Fruit fly (Drosophila melanogaster) whole organism, embryonic: ENCODE results near the gene CG13667.
A peak's percentile ranks its signal among the peaks of the same experiment; 100 is the strongest.

ENCODE experiments used
- C15 ChIP-seq: fragments of 200-800 bp; sonication (Bioruptor generic); IDR thresholded peaks from 3 replicates; pipeline ENCODE4 v1.3.6; 2022; ENCODE audit warnings: missing biosample characterization, missing genetic modification characterization
- CG12236 ChIP-seq: fragments of 200-800 bp; sonication (Bioruptor generic); optimal IDR thresholded peaks from 2 replicates; lab custom pipeline; 2016; ENCODE audit warnings: missing biosample characterization, missing genetic modification characterization
- CG13296 ChIP-seq: fragments of 200-800 bp; sonication (Bioruptor generic); optimal IDR thresholded peaks from 3 replicates; lab custom pipeline; 2018; ENCODE audit warnings: missing biosample characterization, mild to moderate bottlenecking, missing genetic modification characterization
- CG14050 ChIP-seq: fragments of 200-800 bp; sonication (Bioruptor generic); IDR thresholded peaks from 3 replicates; pipeline ENCODE4 v1.3.6; 2022; ENCODE audit warnings: missing biosample characterization, missing genetic modification characterization
- CG15011 ChIP-seq: fragments of 200-800 bp; sonication (Bioruptor generic); optimal IDR thresholded peaks from 3 replicates; lab custom pipeline; 2018; ENCODE audit warnings: missing biosample characterization, mild to moderate bottlenecking, missing genetic modification characterization
- CG15479 ChIP-seq: fragments of 200-800 bp; sonication (Bioruptor generic); optimal IDR thresholded peaks from 3 replicates; lab custom pipeline; 2019; ENCODE audit warnings: missing biosample characterization, mild to moderate bottlenecking, missing genetic modification characterization, moderate library complexity
- CG1602 ChIP-seq: fragments of 200-800 bp; sonication (Bioruptor generic); optimal IDR thresholded peaks from 3 replicates; lab custom pipeline; 2016; ENCODE audit warnings: missing biosample characterization, missing genetic modification characterization
- CG16815 ChIP-seq: fragments of 200-800 bp; sonication (Bioruptor generic); optimal IDR thresholded peaks from 3 replicates; lab custom pipeline; 2017; ENCODE audit warnings: missing biosample characterization, mild to moderate bottlenecking, missing genetic modification characterization
- CG17359 ChIP-seq: fragments of 200-800 bp; sonication (Bioruptor generic); optimal IDR thresholded peaks from 3 replicates; lab custom pipeline; 2018; ENCODE audit warnings: missing biosample characterization, mild to moderate bottlenecking, missing genetic modification characterization, moderate library complexity
- CG17612 ChIP-seq: fragments of 200-800 bp; sonication (Bioruptor generic); IDR thresholded peaks from 2 replicates; pipeline ENCODE4 v1.3.6; 2022; ENCODE audit warnings: missing biosample characterization, missing genetic modification characterization
- CG2129 ChIP-seq: fragments of 200-800 bp; sonication (Bioruptor generic); IDR thresholded peaks from 2 replicates; pipeline ENCODE4 v1.3.6; 2022; ENCODE audit warnings: missing biosample characterization, missing genetic modification characterization; ENCODE audit not compliant: partially characterized antibody
- CG2202 ChIP-seq: fragments of 200-800 bp; sonication (Bioruptor generic); optimal IDR thresholded peaks from 2 replicates; lab custom pipeline; 2018; ENCODE audit warnings: missing biosample characterization, mild to moderate bottlenecking, missing genetic modification characterization
- CG30020 ChIP-seq: fragments of 200-800 bp; optimal IDR thresholded peaks from 2 replicates; lab custom pipeline; 2019; ENCODE audit warnings: missing biosample characterization, mild to moderate bottlenecking, missing genetic modification characterization, moderate library complexity
- CG3065 ChIP-seq: fragments of 200-800 bp; sonication (Bioruptor generic); optimal IDR thresholded peaks from 2 replicates; lab custom pipeline; 2016; ENCODE audit warnings: missing biosample characterization, missing genetic modification characterization
- CG3163 ChIP-seq: fragments of 200-800 bp; sonication (Bioruptor generic); optimal IDR thresholded peaks from 3 replicates; lab custom pipeline; 2016; ENCODE audit warnings: missing biosample characterization, missing genetic modification characterization
- CG32532 ChIP-seq: fragments of 200-800 bp; sonication (Bioruptor generic); IDR thresholded peaks from 2 replicates; pipeline ENCODE4 v1.3.6; 2022; ENCODE audit warnings: missing biosample characterization, missing genetic modification characterization
- CG4360 ChIP-seq: fragments of 200-800 bp; sonication (Bioruptor generic); IDR thresholded peaks from 2 replicates; pipeline ENCODE4 v1.3.6; 2022; ENCODE audit warnings: missing biosample characterization, missing genetic modification characterization
- CG4404 ChIP-seq: fragments of 200-800 bp; sonication (Bioruptor generic); IDR thresholded peaks from 2 replicates; pipeline ENCODE4 v1.3.6; 2022; ENCODE audit warnings: missing biosample characterization, missing genetic modification characterization
- CG6854 ChIP-seq: fragments of 200-800 bp; sonication (Bioruptor generic); optimal IDR thresholded peaks from 3 replicates; lab custom pipeline; 2017; ENCODE audit warnings: missing biosample characterization, mild to moderate bottlenecking, missing genetic modification characterization
- CG7786 ChIP-seq: fragments of 200-800 bp; sonication (Bioruptor generic); optimal IDR thresholded peaks from 2 replicates; lab custom pipeline; 2016; ENCODE audit warnings: missing biosample characterization, missing genetic modification characterization
- CG7963 ChIP-seq: fragments of 200-800 bp; sonication (Bioruptor generic); IDR thresholded peaks from 3 replicates; pipeline ENCODE4 v1.3.6; 2022; ENCODE audit warnings: missing biosample characterization, missing genetic modification characterization; ENCODE audit not compliant: partially characterized antibody
- CG9817 ChIP-seq: fragments of 200-800 bp; sonication (Bioruptor generic); optimal IDR thresholded peaks from 2 replicates; lab custom pipeline; 2018; ENCODE audit warnings: missing biosample characterization, mild to moderate bottlenecking, missing genetic modification characterization, moderate library complexity
- CkIIα-i1 ChIP-seq: fragments of 200-800 bp; sonication (Bioruptor generic); IDR thresholded peaks from 2 replicates; pipeline ENCODE4 v1.3.6; 2022; ENCODE audit warnings: missing biosample characterization, missing genetic modification characterization
- Drgx ChIP-seq: fragments of 200-800 bp; sonication (Bioruptor generic); IDR thresholded peaks from 2 replicates; pipeline ENCODE4 v1.3.6; 2022; ENCODE audit warnings: missing biosample characterization, missing genetic modification characterization
- GATAe ChIP-seq: fragments of 200-800 bp; sonication (Bioruptor generic); conservative IDR thresholded peaks from 2 replicates; pipeline ENCODE4 v1.3.6; 2022; ENCODE audit warnings: missing biosample characterization, missing genetic modification characterization
- Jarid2 ChIP-seq: fragments of 200-800 bp; sonication (Bioruptor generic); optimal IDR thresholded peaks from 3 replicates; lab custom pipeline; 2017; ENCODE audit warnings: mild to moderate bottlenecking, missing biosample characterization, missing genetic modification reagents, missing genetic modification characterization
- MBD-R2 ChIP-seq: fragments of 200-800 bp; sonication (Bioruptor generic); IDR thresholded peaks from 2 replicates; pipeline ENCODE4 v1.3.6; 2022; ENCODE audit warnings: missing biosample characterization, missing genetic modification characterization
- Optix ChIP-seq: fragments of 200-800 bp; sonication (Bioruptor generic); IDR thresholded peaks from 3 replicates; pipeline ENCODE4 v1.3.6; 2022; ENCODE audit warnings: missing biosample characterization, missing genetic modification characterization
- Sry-β ChIP-seq: fragments of 200-800 bp; sonication (Bioruptor generic); optimal IDR thresholded peaks from 2 replicates; lab custom pipeline; 2018; ENCODE audit warnings: missing biosample characterization, mild to moderate bottlenecking, missing genetic modification characterization, moderate library complexity
- Trl ChIP-seq, 3 experiments: fragments of >200 bp in 2 of 3; fragments of 200-800 bp in 1 of 3; sonication (Bioruptor generic) in 1 of 3; optimal IDR thresholded peaks; 2 replicates in 1 of 3; 3 replicates in 2 of 3; lab custom pipeline; 2016 to 2017; ENCODE audit warnings: missing biosample characterization in 1 of 3, missing genetic modification characterization in 1 of 3
- Vsx1 ChIP-seq: fragments of 200-800 bp; sonication (Bioruptor generic); optimal IDR thresholded peaks from 2 replicates; lab custom pipeline; 2017; ENCODE audit warnings: missing biosample characterization, mild to moderate bottlenecking, missing genetic modification characterization, missing genetic modification reagents
- br ChIP-seq: fragments of >200 bp; optimal IDR thresholded peaks from 2 replicates; lab custom pipeline; 2017
- cad ChIP-seq: fragments of >200 bp; optimal IDR thresholded peaks from 2 replicates; lab custom pipeline; 2017; ENCODE audit warnings: missing biosample characterization, missing genetic modification characterization
- cato ChIP-seq: fragments of 200-800 bp; sonication (Bioruptor generic); optimal IDR thresholded peaks from 2 replicates; lab custom pipeline; 2016; ENCODE audit warnings: missing biosample characterization, missing genetic modification characterization, borderline replicate concordance
- cg ChIP-seq: fragments of 200-800 bp; sonication (Bioruptor generic); optimal IDR thresholded peaks from 3 replicates; lab custom pipeline; 2019; ENCODE audit warnings: missing biosample characterization, mild to moderate bottlenecking, missing genetic modification characterization, moderate library complexity
- chm ChIP-seq: fragments of 200-800 bp; sonication (Bioruptor generic); IDR thresholded peaks from 2 replicates; pipeline ENCODE4 v1.3.6; 2022; ENCODE audit warnings: missing biosample characterization, missing genetic modification characterization
- grn ChIP-seq: fragments of 200-800 bp; sonication (Bioruptor generic); optimal IDR thresholded peaks from 3 replicates; lab custom pipeline; 2017; ENCODE audit warnings: missing biosample characterization, missing genetic modification characterization
- gsb-n ChIP-seq: fragments of 200-800 bp; sonication (Bioruptor generic); optimal IDR thresholded peaks from 3 replicates; lab custom pipeline; 2018; ENCODE audit warnings: missing biosample characterization, mild to moderate bottlenecking, missing genetic modification characterization
- jing ChIP-seq: fragments of 200-800 bp; sonication (Bioruptor generic); optimal IDR thresholded peaks from 2 replicates; lab custom pipeline; 2018; ENCODE audit warnings: missing biosample characterization, mild to moderate bottlenecking, missing genetic modification characterization
- ken ChIP-seq: fragments of 200-800 bp; sonication (Bioruptor generic); IDR thresholded peaks from 3 replicates; pipeline ENCODE4 v1.3.6; 2022; ENCODE audit warnings: missing biosample characterization, missing genetic modification characterization
- lbe ChIP-seq: fragments of 200-800 bp; sonication (Bioruptor generic); optimal IDR thresholded peaks from 2 replicates; lab custom pipeline; 2016; ENCODE audit warnings: missing biosample characterization, mild to moderate bottlenecking, missing genetic modification characterization
- lola ChIP-seq, 3 experiments: fragments of >200 bp in 2 of 3; fragments of 200-800 bp in 1 of 3; sonication (Bioruptor generic) in 1 of 3; optimal IDR thresholded peaks; 2 replicates each; lab custom pipeline; 2017 to 2019; ENCODE audit warnings: missing biosample characterization in 3 of 3, missing genetic modification characterization in 3 of 3, mild to moderate bottlenecking in 1 of 3, moderate library complexity in 1 of 3
- luna ChIP-seq: fragments of 200-800 bp; sonication (Bioruptor generic); optimal IDR thresholded peaks from 2 replicates; lab custom pipeline; 2016; ENCODE audit warnings: missing biosample characterization, missing genetic modification characterization
- oc ChIP-seq: fragments of 200-800 bp; sonication (Bioruptor generic); optimal IDR thresholded peaks from 2 replicates; lab custom pipeline; 2018; ENCODE audit warnings: missing biosample characterization, mild to moderate bottlenecking, missing genetic modification characterization, moderate library complexity
- pb ChIP-seq: fragments of 200-800 bp; sonication (Bioruptor generic); optimal IDR thresholded peaks from 3 replicates; lab custom pipeline; 2016; ENCODE audit warnings: missing biosample characterization, missing genetic modification characterization
- peb ChIP-seq: fragments of 200-800 bp; sonication (Bioruptor generic); IDR thresholded peaks from 2 replicates; pipeline ENCODE4 v1.3.6; 2022; ENCODE audit warnings: missing biosample characterization, missing genetic modification characterization
- ranshi ChIP-seq: fragments of 200-800 bp; sonication (Bioruptor generic); IDR thresholded peaks from 2 replicates; pipeline ENCODE4 v1.3.6; 2022; ENCODE audit warnings: missing biosample characterization, missing genetic modification characterization
- sisA ChIP-seq: fragments of 200-800 bp; sonication (Bioruptor generic); IDR thresholded peaks from 2 replicates; pipeline ENCODE4 v1.3.6; 2022; ENCODE audit warnings: missing biosample characterization, missing genetic modification characterization
- slou ChIP-seq: fragments of 200-800 bp; sonication (Bioruptor generic); optimal IDR thresholded peaks from 3 replicates; lab custom pipeline; 2016; ENCODE audit warnings: missing biosample characterization, missing genetic modification characterization
- sqz ChIP-seq: fragments of 200-800 bp; sonication (Bioruptor generic); optimal IDR thresholded peaks from 3 replicates; lab custom pipeline; 2018; ENCODE audit warnings: missing biosample characterization, mild to moderate bottlenecking, missing genetic modification characterization
- usp ChIP-seq: fragments of >200 bp; optimal IDR thresholded peaks from 2 replicates; lab custom pipeline; 2017; ENCODE audit warnings: missing biosample characterization, missing genetic modification characterization
- zen2 ChIP-seq: fragments of 200-800 bp; sonication (Bioruptor generic); IDR thresholded peaks from 3 replicates; pipeline ENCODE4 v1.3.6; 2022; ENCODE audit warnings: missing biosample characterization, missing genetic modification characterization; ENCODE audit not compliant: partially characterized antibody

CG13667 gene

DNA sequence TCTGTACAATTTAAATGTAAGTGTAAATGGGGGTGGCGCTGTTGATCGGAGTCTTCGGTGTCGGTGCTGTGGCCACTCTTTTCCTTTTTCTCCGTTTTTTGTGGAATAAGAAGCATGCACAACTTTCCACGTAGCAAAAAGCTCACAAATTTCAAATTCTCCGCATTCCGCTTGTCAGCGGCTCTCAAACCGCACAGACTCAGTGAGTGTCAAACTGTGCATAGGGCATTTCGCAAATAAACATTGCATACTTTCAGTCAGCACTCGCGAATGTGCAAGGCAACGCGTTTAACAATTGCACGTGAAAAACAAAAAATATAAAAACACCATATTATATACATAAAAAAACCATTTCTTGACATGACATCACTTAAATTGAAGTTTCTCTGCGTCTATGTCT lies 10.3 kb upstream of the CG13667 start (continued):
- TF ChIP-seq zen2 (GFP tag; lab: Robert Waterston, UW), result no peak
- TF ChIP-seq CG6854, result peak; percentile 53
- no peak for TF ChIP-seq CG17359 (tag; lab: Kevin White, UChicago)
- TF ChIP-seq CkIIα-i1 (GFP tag; lab: Robert Waterston, UW), result no peak
- no peak for TF ChIP-seq CG12236 (GFP tag; lab: Kevin White, UChicago)
- no peak for TF ChIP-seq lbe (GFP tag; lab: Kevin White, UChicago)
- no peak for TF ChIP-seq CG14050 (GFP tag; lab: Robert Waterston, UW)
- no peak for TF ChIP-seq CG1602
- no peak for TF ChIP-seq CG13296 (GFP tag; lab: Kevin White, UChicago)
- no peak for TF ChIP-seq br (lab: Kevin White, UChicago)
- no peak for TF ChIP-seq CG15479 (GFP tag; lab: Kevin White, UChicago)
- TF ChIP-seq slou, result no peak
- TF ChIP-seq grn (GFP tag; lab: Kevin White, UChicago), result no peak
- TF ChIP-seq sisA, result no peak
- 0 out of 2 replicates have a peak, but pooled peaks have one; percentile 15 for TF ChIP-seq Drgx (GFP tag; lab: Robert Waterston, UW)
- TF ChIP-seq CG3163 (GFP tag; lab: Kevin White, UChicago), result no peak
- no peak for TF ChIP-seq ranshi (GFP tag; lab: Robert Waterston, UW)
- TF ChIP-seq cad (GFP tag; lab: Kevin White, UChicago), result peak; percentile 92
- TF ChIP-seq Jarid2 (GFP tag; lab: Kevin White, UChicago), result no peak
- TF ChIP-seq CG4360 (GFP tag; lab: Robert Waterston, UW), result no peak
- no peak for TF ChIP-seq CG16815
- TF ChIP-seq cg (GFP tag; lab: Kevin White, UChicago), result no peak
- no peak for TF ChIP-seq CG30020 (tag; lab: Kevin White, UChicago)
- no peak for TF ChIP-seq CG2202
- TF ChIP-seq GATAe (GFP tag; lab: Robert Waterston, UW), result no peak
- TF ChIP-seq oc (tag; lab: Kevin White, UChicago), result no peak
- TF ChIP-seq CG7963 (GFP tag; lab: Robert Waterston, UW), result no peak
- TF ChIP-seq Trl (optimal IDR thresholded peaks at IDR 0.05; lab: Kevin White, UChicago), result no peak
- TF ChIP-seq Trl (GFP tag; optimal IDR thresholded peaks at IDR 0.05; lab: Kevin White, UChicago), result no peak
- no peak for TF ChIP-seq Sry-β (GFP tag; lab: Kevin White, UChicago)
- TF ChIP-seq usp (GFP tag; lab: Kevin White, UChicago), result no peak
- no peak for TF ChIP-seq ken (GFP tag; lab: Robert Waterston, UW)
- TF ChIP-seq lola (GFP tag; optimal IDR thresholded peaks at IDR 0.05; lab: Kevin White, UChicago), result no peak
- TF ChIP-seq CG32532 (GFP tag; lab: Robert Waterston, UW), result no peak
- TF ChIP-seq MBD-R2, result peak; percentile 40; the same call in 1 of the 2 replicates
- no peak for TF ChIP-seq gsb-n (tag; lab: Kevin White, UChicago)
- 0 out of 2 replicates have a peak, but pooled peaks have one; percentile 27 for TF ChIP-seq chm
- no peak for TF ChIP-seq C15 (GFP tag; lab: Robert Waterston, UW)
- no peak for TF ChIP-seq CG15011 (GFP tag; lab: Kevin White, UChicago)
- no peak for TF ChIP-seq CG4404
- TF ChIP-seq CG7786 (GFP tag; lab: Kevin White, UChicago), result no peak
- no peak for TF ChIP-seq peb (GFP tag; lab: Robert Waterston, UW)
- no peak for TF ChIP-seq CG9817 (tag; lab: Kevin White, UChicago)
- no peak for TF ChIP-seq Optix (GFP tag; lab: Robert Waterston, UW)
- no peak for TF ChIP-seq CG3065
- TF ChIP-seq luna (GFP tag; lab: Kevin White, UChicago), result no peak
- TF ChIP-seq Vsx1 (GFP tag; lab: Kevin White, UChicago), result no peak
- no peak for TF ChIP-seq CG17612 (GFP tag; lab: Robert Waterston, UW)
- no peak for TF ChIP-seq pb (GFP tag; lab: Kevin White, UChicago)
- no peak for TF ChIP-seq jing (GFP tag; lab: Kevin White, UChicago)
- no peak for TF ChIP-seq CG2129
- TF ChIP-seq cato (GFP tag; lab: Kevin White, UChicago), result no peak
- TF ChIP-seq sqz (GFP tag; lab: Kevin White, UChicago), result no peak
